Worm (Caenorhabditis elegans) whole organism, L4 larva: Measurements from ENCODE around the gene srx-137.

Experiments used
- ces-1 ChIP-seq: fragments of 150-350 bp; sonication (generic microtip); optimal IDR thresholded peaks from 4 replicates; lab custom pipeline; 2014; ENCODE audit warnings: missing biosample characterization, missing genetic modification reagents, missing genetic modification characterization
- cey-2 ChIP-seq: sonication (generic microtip); optimal IDR thresholded peaks from 3 replicates; lab custom pipeline; 2017; ENCODE audit warnings: missing genetic modification characterization, mild to moderate bottlenecking, missing compliant biosample characterization, antibody characterized with exemption, borderline replicate concordance; ENCODE audit not compliant: insufficient read depth
- egl-43 ChIP-seq: fragments of 200-800 bp; sonication (Bioruptor generic); IDR thresholded peaks from 2 replicates; pipeline ENCODE4 v1.3.6; 2022; ENCODE audit warnings: missing genetic modification reagents, missing genetic modification characterization, missing compliant biosample characterization
- madf-9 ChIP-seq: fragments of 200-800 bp; sonication (Bioruptor generic); conservative IDR thresholded peaks from 2 replicates; pipeline ENCODE4 v1.3.6; 2022; ENCODE audit warnings: missing genetic modification reagents, missing genetic modification characterization, missing compliant biosample characterization
- mdl-1 ChIP-seq, 2 experiments: fragments of 150-350 bp in 1 of 2; sonication (generic microtip) in 1 of 2; optimal IDR thresholded peaks; 2 replicates each; lab custom pipeline; 2014 to 2017; ENCODE audit warnings: missing biosample characterization in 2 of 2, missing genetic modification characterization in 2 of 2
- nhr-77 ChIP-seq: fragments of 150-350 bp; optimal IDR thresholded peaks from 2 replicates; lab custom pipeline; 2014; ENCODE audit warnings: missing biosample characterization, missing genetic modification characterization
- skn-1 ChIP-seq: fragments of 150-350 bp; optimal IDR thresholded peaks from 2 replicates; lab custom pipeline; 2014; ENCODE audit warnings: missing biosample characterization, missing genetic modification characterization
- unc-39 ChIP-seq: sonication (generic microtip); optimal IDR thresholded peaks from 2 replicates; lab custom pipeline; 2017; ENCODE audit warnings: missing biosample characterization, missing genetic modification characterization
- zfp-2 ChIP-seq: sonication (generic microtip); optimal IDR thresholded peaks from 2 replicates; lab custom pipeline; 2016; ENCODE audit warnings: mild to moderate bottlenecking, missing genetic modification characterization, missing compliant biosample characterization

- TF ChIP-seq skn-1 (tag; lab: Kevin White, UChicago): no peak
- TF ChIP-seq zfp-2 (tag; lab: Kevin White, UChicago): no peak
- no peak for TF ChIP-seq mdl-1 (tag; optimal IDR thresholded peaks at IDR 0.05; lab: Kevin White, UChicago)
- no peak for TF ChIP-seq ces-1 (GFP tag; lab: Kevin White, UChicago)
- no peak for TF ChIP-seq unc-39
- no peak for TF ChIP-seq nhr-77 (tag; lab: Kevin White, UChicago)
- no peak for TF ChIP-seq madf-9 (GFP tag; lab: Robert Waterston, UW)
- TF ChIP-seq egl-43 (GFP tag; lab: Robert Waterston, UW): no peak
- no peak for TF ChIP-seq cey-2 (tag; lab: Kevin White, UChicago)
Observed at ce11 chrV:13869551-13869950, 6.9 kb downstream of the srx-137 start.
